Fruit fly (Drosophila melanogaster) whole organism, wandering third instar larva: ENCODE results near the gene slif.

Experiments used
- Abd-B ChIP-seq: fragments of >200 bp; optimal IDR thresholded peaks from 2 replicates; lab custom pipeline; 2017; ENCODE audit warnings: missing biosample characterization, missing genetic modification characterization
- CG32264 ChIP-seq: fragments of 200-800 bp; sonication (Bioruptor generic); optimal IDR thresholded peaks from 2 replicates; lab custom pipeline; 2016; ENCODE audit warnings: missing biosample characterization, missing genetic modification characterization
- CG9705 ChIP-seq: fragments of 200-800 bp; sonication (Bioruptor generic); optimal IDR thresholded peaks from 2 replicates; lab custom pipeline; 2018; ENCODE audit warnings: missing biosample characterization, mild to moderate bottlenecking, missing genetic modification characterization
- CrebA ChIP-seq: fragments of 200-800 bp; sonication (Bioruptor generic); optimal IDR thresholded peaks from 2 replicates; lab custom pipeline; 2016; ENCODE audit warnings: missing biosample characterization, mild to moderate bottlenecking, missing genetic modification characterization, borderline replicate concordance
- Dfd ChIP-seq: fragments of >200 bp; optimal IDR thresholded peaks from 2 replicates; lab custom pipeline; 2017; ENCODE audit warnings: missing biosample characterization, missing genetic modification characterization
- Dif ChIP-seq: fragments of 200-275, 200-300 bp; sonication (Bioruptor generic); optimal IDR thresholded peaks from 2 replicates; lab custom pipeline; 2018; ENCODE audit warnings: missing biosample characterization, missing genetic modification characterization; ENCODE audit not compliant: partially characterized antibody
- GATAd ChIP-seq: sonication (Bioruptor generic); optimal IDR thresholded peaks from 2 replicates; lab custom pipeline; 2016; ENCODE audit warnings: missing biosample characterization, missing genetic modification characterization
- HLH106 ChIP-seq: fragments of 200-800 bp; optimal IDR thresholded peaks from 3 replicates; lab custom pipeline; 2019; ENCODE audit warnings: missing biosample characterization, mild to moderate bottlenecking, missing genetic modification characterization, moderate library complexity
- Hnf4 ChIP-seq: fragments of 200-800 bp; sonication (Bioruptor generic); optimal IDR thresholded peaks from 2 replicates; lab custom pipeline; 2016; ENCODE audit warnings: missing biosample characterization, mild to moderate bottlenecking, missing genetic modification characterization
- Hr78 ChIP-seq: fragments of >200 bp; optimal IDR thresholded peaks from 2 replicates; lab custom pipeline; 2017; ENCODE audit warnings: missing biosample characterization, missing genetic modification characterization
- Hr83 ChIP-seq: fragments of 200-300 bp; sonication (Bioruptor generic); optimal IDR thresholded peaks from 2 replicates; lab custom pipeline; 2016; ENCODE audit warnings: missing biosample characterization, mild to moderate bottlenecking, missing genetic modification characterization, moderate library complexity; ENCODE audit not compliant: poor library complexity, severe bottlenecking
- Jra ChIP-seq: sonication (Bioruptor generic); optimal IDR thresholded peaks from 2 replicates; lab custom pipeline; 2016; ENCODE audit warnings: missing biosample characterization, missing genetic modification characterization
- Mio ChIP-seq: sonication (Bioruptor generic); optimal IDR thresholded peaks from 2 replicates; lab custom pipeline; 2016; ENCODE audit warnings: missing biosample characterization, missing genetic modification characterization
- Myc ChIP-seq: fragments of >200 bp; optimal IDR thresholded peaks from 2 replicates; lab custom pipeline; 2017
- N ChIP-seq: fragments of >200 bp; optimal IDR thresholded peaks from 2 replicates; lab custom pipeline; 2018; ENCODE audit warnings: missing biosample characterization, missing external identifiers, missing genetic modification characterization
- OdsH ChIP-seq: fragments of 200-800 bp; sonication (Bioruptor generic); optimal IDR thresholded peaks from 2 replicates; lab custom pipeline; 2016; ENCODE audit warnings: missing biosample characterization, mild to moderate bottlenecking, missing genetic modification characterization
- Rel ChIP-seq, 2 experiments: fragments of 200-800 bp; sonication (Bioruptor generic) in 1 of 2; optimal IDR thresholded peaks; 2 replicates in 1 of 2; 3 replicates in 1 of 2; lab custom pipeline; 2016 to 2019; ENCODE audit warnings: mild to moderate bottlenecking in 2 of 2, missing biosample characterization in 2 of 2, missing genetic modification characterization in 2 of 2, moderate library complexity in 1 of 2
- Sp1 ChIP-seq: fragments of 200-800 bp; sonication (Bioruptor generic); optimal IDR thresholded peaks from 3 replicates; lab custom pipeline; 2019; ENCODE audit warnings: missing biosample characterization, mild to moderate bottlenecking, missing genetic modification characterization, moderate library complexity
- Vsx2 ChIP-seq: fragments of 200-300, 225-300 bp; sonication (Bioruptor generic); optimal IDR thresholded peaks from 2 replicates; lab custom pipeline; 2018; ENCODE audit warnings: missing biosample characterization, missing genetic modification characterization; ENCODE audit not compliant: partially characterized antibody
- br ChIP-seq: fragments of 200-800 bp; sonication (Bioruptor generic); optimal IDR thresholded peaks from 2 replicates; lab custom pipeline; 2016; ENCODE audit warnings: missing biosample characterization, missing genetic modification characterization
- brk ChIP-seq: fragments of 200-800 bp; sonication (Bioruptor generic); optimal IDR thresholded peaks from 2 replicates; lab custom pipeline; 2016; ENCODE audit warnings: missing biosample characterization, mild to moderate bottlenecking, missing genetic modification characterization
- dl ChIP-seq, 2 experiments: fragments of 175-275, 200-275 bp in 1 of 2; fragments of 200-275 bp in 1 of 2; sonication (Bioruptor generic); optimal IDR thresholded peaks; lab custom pipeline; 2018; ENCODE audit warnings: mild to moderate bottlenecking in 2 of 2, missing biosample characterization in 2 of 2, missing genetic modification characterization in 2 of 2, moderate library complexity in 2 of 2; ENCODE audit not compliant: partially characterized antibody in 2 of 2, insufficient read depth in 1 of 2
- dmrt93B ChIP-seq: fragments of 200-800 bp; sonication (Bioruptor generic); optimal IDR thresholded peaks from 2 replicates; lab custom pipeline; 2018; ENCODE audit warnings: missing biosample characterization, mild to moderate bottlenecking, missing genetic modification characterization
- dsf ChIP-seq: sonication (Bioruptor generic); optimal IDR thresholded peaks from 2 replicates; lab custom pipeline; 2016; ENCODE audit warnings: missing biosample characterization, missing genetic modification characterization, borderline replicate concordance
- ey ChIP-seq: fragments of 200-800 bp; sonication (Bioruptor generic); optimal IDR thresholded peaks from 2 replicates; lab custom pipeline; 2016; ENCODE audit warnings: missing biosample characterization, missing genetic modification characterization
- foxo ChIP-seq, 2 experiments: fragments of 200-800 bp; sonication (Bioruptor generic); optimal IDR thresholded peaks; 2 replicates in 1 of 2; 3 replicates in 1 of 2; lab custom pipeline; 2016 to 2017; ENCODE audit warnings: missing biosample characterization in 2 of 2, missing genetic modification characterization in 2 of 2
- fru ChIP-seq: fragments of 200-800 bp; sonication (Bioruptor generic); optimal IDR thresholded peaks from 3 replicates; lab custom pipeline; 2016; ENCODE audit warnings: missing biosample characterization, mild to moderate bottlenecking, missing genetic modification characterization
- h ChIP-seq: fragments of 200-800 bp; sonication (Bioruptor generic); optimal IDR thresholded peaks from 3 replicates; lab custom pipeline; 2016; ENCODE audit warnings: missing biosample characterization, mild to moderate bottlenecking, missing genetic modification characterization
- jim ChIP-seq: fragments of 175-275, 200-325 bp; sonication (Bioruptor generic); optimal IDR thresholded peaks from 2 replicates; lab custom pipeline; 2016; ENCODE audit warnings: missing biosample characterization, mild to moderate bottlenecking, missing genetic modification characterization
- lola ChIP-seq: fragments of >200 bp; optimal IDR thresholded peaks from 2 replicates; lab custom pipeline; 2017; ENCODE audit warnings: missing biosample characterization, missing genetic modification characterization
- pan ChIP-seq: fragments of >200 bp; optimal IDR thresholded peaks from 2 replicates; lab custom pipeline; 2017
- psq ChIP-seq: fragments of 200-800 bp; sonication (Bioruptor generic); optimal IDR thresholded peaks from 3 replicates; lab custom pipeline; 2017; ENCODE audit warnings: missing biosample characterization, mild to moderate bottlenecking, missing genetic modification characterization, moderate library complexity
- rgr ChIP-seq: fragments of 200-800 bp; sonication (Bioruptor generic); optimal IDR thresholded peaks from 3 replicates; lab custom pipeline; 2016; ENCODE audit warnings: missing biosample characterization, mild to moderate bottlenecking, missing genetic modification characterization
- sage ChIP-seq: fragments of 200-800 bp; sonication (Bioruptor generic); optimal IDR thresholded peaks from 2 replicates; lab custom pipeline; 2016; ENCODE audit warnings: missing biosample characterization, mild to moderate bottlenecking, missing genetic modification characterization
- sv ChIP-seq: fragments of 200-800 bp; sonication (Bioruptor generic); optimal IDR thresholded peaks from 3 replicates; lab custom pipeline; 2016; ENCODE audit warnings: missing biosample characterization, missing genetic modification characterization
- tai ChIP-seq: sonication (Bioruptor generic); optimal IDR thresholded peaks from 2 replicates; lab custom pipeline; 2016; ENCODE audit warnings: missing biosample characterization, missing genetic modification characterization
- usp ChIP-seq: fragments of >200 bp; optimal IDR thresholded peaks from 2 replicates; lab custom pipeline; 2017; ENCODE audit warnings: missing biosample characterization, missing genetic modification characterization
- woc ChIP-seq: sonication (Bioruptor generic); optimal IDR thresholded peaks from 2 replicates; lab custom pipeline; 2016; ENCODE audit warnings: missing biosample characterization, mild to moderate bottlenecking, missing genetic modification characterization

Gene slif

dm6 chr3L:22864254-22865060 lies 16.4 kb upstream of the slif start, which contains the start of gene CG33170:
TSS of gene CG33170 (plus strand) at chr3L:22864600.
- TF ChIP-seq CG32264 (no peak), Myc (lab: Kevin White, UChicago) (no peak), CrebA (GFP tag; lab: Kevin White, UChicago) (no peak), Rel (GFP tag; optimal IDR thresholded peaks at IDR 0.05; lab: Kevin White, UChicago) (no peak), Rel (tag; optimal IDR thresholded peaks at IDR 0.05; lab: Kevin White, UChicago) (peak; percentile 15), fru (GFP tag; lab: Kevin White, UChicago) (no peak), br (GFP tag; lab: Kevin White, UChicago) (peak; percentile 2), h (no peak), Jra (GFP tag; lab: Kevin White, UChicago) (peak; percentile 62)

dm6 chr3L:22865061-22865418 lies 15.8 kb upstream of the slif start:
- TF ChIP-seq sv (GFP tag; lab: Kevin White, UChicago): peak; percentile 39
- peak; percentile 65 for TF ChIP-seq rgr
- peak; percentile 65 for TF ChIP-seq HLH106 (tag; lab: Kevin White, UChicago)
- TF ChIP-seq fru (GFP tag; lab: Kevin White, UChicago): peak; percentile 62
- peak; percentile 55 for TF ChIP-seq woc (GFP tag; lab: Kevin White, UChicago)
- peak; percentile 62 for TF ChIP-seq Rel (GFP tag; optimal IDR thresholded peaks at IDR 0.05; lab: Kevin White, UChicago)
- TF ChIP-seq Rel (tag; optimal IDR thresholded peaks at IDR 0.05; lab: Kevin White, UChicago): peak; percentile 7
- no peak for TF ChIP-seq Hr83 (GFP tag; lab: Kevin White, UChicago)
- TF ChIP-seq jim (GFP tag; lab: Kevin White, UChicago): no peak
- no peak for TF ChIP-seq CG32264
- TF ChIP-seq OdsH: peak; percentile 70
- TF ChIP-seq CG9705: no peak
- no peak for TF ChIP-seq GATAd
- TF ChIP-seq h: peak; percentile 69
- TF ChIP-seq brk (GFP tag; lab: Kevin White, UChicago): peak; percentile 43
- no peak for TF ChIP-seq dmrt93B (GFP tag; lab: Kevin White, UChicago)
- peak; percentile 44 for TF ChIP-seq tai (GFP tag; lab: Kevin White, UChicago)
- no peak for TF ChIP-seq Hr78 (GFP tag; lab: Kevin White, UChicago)
- no peak for TF ChIP-seq dl (GFP tag; optimal IDR thresholded peaks at IDR 0.05; lab: Kevin White, UChicago; ENCODE audit: insufficient read depth in 1 of 2, partially characterized antibody in 2 of 2)
- no peak for TF ChIP-seq usp
- no peak for TF ChIP-seq N (GFP tag; lab: Kevin White, UChicago)
- no peak for TF ChIP-seq pan (lab: Kevin White, UChicago)
- no peak for TF ChIP-seq Jra (GFP tag; lab: Kevin White, UChicago)
- peak in 1 of 2 experiments; percentile 80 for TF ChIP-seq foxo (GFP tag; optimal IDR thresholded peaks at IDR 0.05; lab: Kevin White, UChicago)
- TF ChIP-seq Dif: no peak
- TF ChIP-seq psq (GFP tag; lab: Kevin White, UChicago): peak; percentile 57
- no peak for TF ChIP-seq Mio (GFP tag; lab: Kevin White, UChicago)
- peak; percentile 16 for TF ChIP-seq dsf (GFP tag; lab: Kevin White, UChicago)
- TF ChIP-seq lola (GFP tag; lab: Kevin White, UChicago): no peak
- peak; percentile 48 for TF ChIP-seq br (GFP tag; lab: Kevin White, UChicago)
- no peak for TF ChIP-seq Dfd (GFP tag; lab: Kevin White, UChicago)
- TF ChIP-seq CrebA (GFP tag; lab: Kevin White, UChicago): peak; percentile 50
- no peak for TF ChIP-seq Vsx2 (GFP tag; lab: Kevin White, UChicago)
- TF ChIP-seq Myc (lab: Kevin White, UChicago): no peak
- TF ChIP-seq sage (GFP tag; lab: Kevin White, UChicago): peak; percentile 87
- TF ChIP-seq Sp1: peak; percentile 58
- peak; percentile 56 for TF ChIP-seq Hnf4 (GFP tag; lab: Kevin White, UChicago)
- no peak for TF ChIP-seq Abd-B (GFP tag; lab: Kevin White, UChicago)
- peak; percentile 12 for TF ChIP-seq ey (GFP tag; lab: Kevin White, UChicago)
- TF ChIP-seq, all 38 proteins: peak for 19
